Worm (Caenorhabditis elegans) whole organism, young adult: ENCODE results near the gene F15A8.1.

Experiments used
- B0261.1 ChIP-seq: sonication (generic microtip); optimal IDR thresholded peaks from 2 replicates; lab custom pipeline; 2016; ENCODE audit warnings: mild to moderate bottlenecking, missing genetic modification characterization, moderate library complexity, missing compliant biosample characterization
- D2030.7 ChIP-seq: fragments of 200-800 bp; sonication (Bioruptor generic); IDR thresholded peaks from 2 replicates; pipeline ENCODE4 v1.3.6; 2022; ENCODE audit warnings: missing genetic modification reagents, missing genetic modification characterization, missing compliant biosample characterization
- F10E7.11 ChIP-seq: sonication (generic microtip); optimal IDR thresholded peaks from 2 replicates; lab custom pipeline; 2017; ENCODE audit warnings: mild to moderate bottlenecking, missing genetic modification characterization, moderate library complexity, missing compliant biosample characterization
- F22D6.2 ChIP-seq: sonication (generic microtip); optimal IDR thresholded peaks from 2 replicates; lab custom pipeline; 2016; ENCODE audit warnings: mild to moderate bottlenecking, missing genetic modification characterization, missing compliant biosample characterization
- F37B4.10 ChIP-seq: fragments of 200-800 bp; sonication (Bioruptor generic); IDR thresholded peaks from 2 replicates; pipeline ENCODE4 v1.3.6; 2022; ENCODE audit warnings: missing genetic modification characterization, missing compliant biosample characterization
- F49E8.2 ChIP-seq: sonication (generic microtip); optimal IDR thresholded peaks from 3 replicates; lab custom pipeline; 2017; ENCODE audit warnings: missing genetic modification characterization, mild to moderate bottlenecking, missing compliant biosample characterization, antibody characterized with exemption, moderate library complexity; ENCODE audit not compliant: insufficient read depth
- F57C9.4 ChIP-seq: sonication (generic microtip); optimal IDR thresholded peaks from 2 replicates; lab custom pipeline; 2017; ENCODE audit warnings: mild to moderate bottlenecking, missing genetic modification characterization, missing compliant biosample characterization
- aptf-2 ChIP-seq: fragments of 200-800 bp; sonication (Bioruptor generic); conservative IDR thresholded peaks from 2 replicates; pipeline ENCODE4 v1.3.6; 2022; ENCODE audit warnings: missing genetic modification reagents, missing genetic modification characterization, missing compliant biosample characterization
- aptf-3 ChIP-seq: fragments of 200-800 bp; sonication (Bioruptor generic); IDR thresholded peaks from 2 replicates; pipeline ENCODE4 v1.3.6; 2022; ENCODE audit warnings: missing genetic modification characterization, missing compliant biosample characterization
- attf-6 ChIP-seq: fragments of 200-800 bp; sonication (Bioruptor generic); IDR thresholded peaks from 2 replicates; pipeline ENCODE4 v1.3.6; 2022; ENCODE audit warnings: missing genetic modification reagents, missing genetic modification characterization, missing compliant biosample characterization
- ccch-3 ChIP-seq: fragments of 200-800 bp; sonication (Bioruptor generic); optimal IDR thresholded peaks from 2 replicates; lab custom pipeline; 2018; ENCODE audit warnings: mild to moderate bottlenecking, missing genetic modification characterization, missing compliant biosample characterization
- ceh-100 ChIP-seq: fragments of 200-800 bp; sonication (Bioruptor generic); IDR thresholded peaks from 2 replicates; pipeline ENCODE4 v1.3.6; 2022; ENCODE audit warnings: missing genetic modification reagents, missing genetic modification characterization, missing compliant biosample characterization
- ceh-27 ChIP-seq: fragments of 200-800 bp; sonication (Bioruptor generic); optimal IDR thresholded peaks from 2 replicates; lab custom pipeline; 2018; ENCODE audit warnings: mild to moderate bottlenecking, missing genetic modification characterization, moderate library complexity, missing compliant biosample characterization
- chd-7 ChIP-seq: sonication (generic microtip); optimal IDR thresholded peaks from 2 replicates; lab custom pipeline; 2016; ENCODE audit warnings: mild to moderate bottlenecking, missing genetic modification characterization, moderate library complexity, missing compliant biosample characterization
- dpl-1 ChIP-seq: fragments of 150-350 bp; optimal IDR thresholded peaks from 2 replicates; lab custom pipeline; 2014; ENCODE audit warnings: missing biosample characterization, missing genetic modification reagents, missing genetic modification characterization
- efl-1 ChIP-seq: fragments of 150-350 bp; optimal IDR thresholded peaks from 2 replicates; lab custom pipeline; 2014; ENCODE audit warnings: missing biosample characterization, missing genetic modification reagents, missing genetic modification characterization
- egl-18 ChIP-seq: fragments of 200-800 bp; sonication (Bioruptor generic); IDR thresholded peaks from 2 replicates; pipeline ENCODE4 v1.3.6; 2022; ENCODE audit warnings: missing genetic modification reagents, missing genetic modification characterization, missing compliant biosample characterization
- egl-44 ChIP-seq: fragments of 200-800 bp; sonication (Bioruptor generic); IDR thresholded peaks from 2 replicates; pipeline ENCODE4 v1.3.6; 2022; ENCODE audit warnings: missing genetic modification reagents, missing genetic modification characterization, missing compliant biosample characterization
- egrh-3 ChIP-seq: fragments of 200-800 bp; sonication (Bioruptor generic); IDR thresholded peaks from 2 replicates; pipeline ENCODE4 v1.3.6; 2022; ENCODE audit warnings: missing genetic modification reagents, missing genetic modification characterization, missing compliant biosample characterization
- fkh-3 ChIP-seq: sonication (generic microtip); optimal IDR thresholded peaks from 2 replicates; lab custom pipeline; 2016; ENCODE audit warnings: mild to moderate bottlenecking, missing genetic modification characterization, missing compliant biosample characterization
- hlh-26 ChIP-seq: fragments of 200-800 bp; sonication (Bioruptor generic); conservative IDR thresholded peaks from 2 replicates; pipeline ENCODE4 v1.3.6; 2022; ENCODE audit warnings: missing genetic modification reagents, missing genetic modification characterization, missing compliant biosample characterization
- hmg-1.2 ChIP-seq: fragments of 200-800 bp; sonication (Bioruptor generic); IDR thresholded peaks from 2 replicates; pipeline ENCODE4 v1.3.6; 2022; ENCODE audit warnings: missing genetic modification reagents, missing genetic modification characterization, missing compliant biosample characterization
- lag-1 ChIP-seq: fragments of 200-800 bp; sonication (Bioruptor generic); IDR thresholded peaks from 2 replicates; pipeline ENCODE4 v1.3.6; 2022; ENCODE audit warnings: missing genetic modification reagents, missing genetic modification characterization, missing compliant biosample characterization
- let-607 ChIP-seq, 2 experiments: fragments of 200-800 bp in 1 of 2; sonication (Bioruptor generic) in 1 of 2; sonication (generic microtip) in 1 of 2; optimal IDR thresholded peaks; 2 replicates each; lab custom pipeline; 2016 to 2018; ENCODE audit warnings: mild to moderate bottlenecking in 2 of 2, missing compliant biosample characterization in 2 of 2, missing genetic modification characterization in 2 of 2, moderate library complexity in 2 of 2, missing genotype in 1 of 2
- lin-26 ChIP-seq: fragments of 200-800 bp; sonication (Bioruptor generic); IDR thresholded peaks from 2 replicates; pipeline ENCODE4 v1.3.6; 2022; ENCODE audit warnings: missing genetic modification reagents, missing genetic modification characterization, missing compliant biosample characterization
- lsl-1 ChIP-seq: fragments of 200-800 bp; sonication (Bioruptor generic); optimal IDR thresholded peaks from 2 replicates; lab custom pipeline; 2018; ENCODE audit warnings: mild to moderate bottlenecking, missing genetic modification characterization, moderate library complexity, missing compliant biosample characterization
- madf-10 ChIP-seq: sonication (generic microtip); optimal IDR thresholded peaks from 2 replicates; lab custom pipeline; 2016; ENCODE audit warnings: mild to moderate bottlenecking, missing genetic modification characterization, missing compliant biosample characterization
- madf-3 ChIP-seq: fragments of 200-800 bp; sonication (Bioruptor generic); IDR thresholded peaks from 2 replicates; pipeline ENCODE4 v1.3.6; 2022; ENCODE audit warnings: missing genetic modification reagents, missing genetic modification characterization, missing compliant biosample characterization
- madf-6 ChIP-seq: fragments of 200-800 bp; sonication (Bioruptor generic); IDR thresholded peaks from 2 replicates; pipeline ENCODE4 v1.3.6; 2022; ENCODE audit warnings: missing genetic modification reagents, missing genetic modification characterization, missing compliant biosample characterization
- madf-8 ChIP-seq: fragments of 200-800 bp; sonication (Bioruptor generic); conservative IDR thresholded peaks from 2 replicates; pipeline ENCODE4 v1.3.6; 2022; ENCODE audit warnings: missing genetic modification reagents, missing genetic modification characterization, missing compliant biosample characterization
- mes-4 ChIP-seq: sonication (generic microtip); optimal IDR thresholded peaks from 2 replicates; lab custom pipeline; 2016; ENCODE audit warnings: missing genotype, missing genetic modification characterization, missing compliant biosample characterization
- mxl-1 ChIP-seq: sonication (generic microtip); optimal IDR thresholded peaks from 2 replicates; lab custom pipeline; 2016; ENCODE audit warnings: missing genetic modification characterization, missing compliant biosample characterization
- nfya-1 ChIP-seq: sonication (generic microtip); optimal IDR thresholded peaks from 2 replicates; lab custom pipeline; 2017; ENCODE audit warnings: antibody characterized with exemption, missing compliant biosample characterization, missing genetic modification characterization, borderline replicate concordance; ENCODE audit not compliant: insufficient read depth
- nhr-90 ChIP-seq: sonication (generic microtip); optimal IDR thresholded peaks from 2 replicates; lab custom pipeline; 2016; ENCODE audit warnings: missing genotype, mild to moderate bottlenecking, missing genetic modification characterization, missing compliant biosample characterization
- pbrm-1 ChIP-seq: fragments of 200-800 bp; sonication (Bioruptor generic); IDR thresholded peaks from 2 replicates; pipeline ENCODE4 v1.3.6; 2022; ENCODE audit warnings: missing genetic modification reagents, missing genetic modification characterization, missing compliant biosample characterization
- sdz-38 ChIP-seq: sonication (generic microtip); optimal IDR thresholded peaks from 2 replicates; lab custom pipeline; 2016; ENCODE audit warnings: missing genotype, missing genetic modification characterization, missing compliant biosample characterization
- sea-2 ChIP-seq: fragments of 200-800 bp; sonication (Bioruptor generic); IDR thresholded peaks from 2 replicates; pipeline ENCODE4 v1.3.6; 2022; ENCODE audit warnings: missing genetic modification characterization, missing compliant biosample characterization
- snpc-3.4 ChIP-seq: sonication (generic microtip); optimal IDR thresholded peaks from 2 replicates; lab custom pipeline; 2017; ENCODE audit warnings: missing genetic modification characterization, mild to moderate bottlenecking, missing compliant biosample characterization, antibody characterized with exemption, moderate library complexity, missing genotype, missing genetic modification reagents
- somi-1 ChIP-seq: fragments of 200-800 bp; sonication (Bioruptor generic); optimal IDR thresholded peaks from 2 replicates; lab custom pipeline; 2018; ENCODE audit warnings: mild to moderate bottlenecking, missing genetic modification characterization, missing compliant biosample characterization
- unc-130 ChIP-seq: sonication (generic microtip); optimal IDR thresholded peaks from 2 replicates; lab custom pipeline; 2016; ENCODE audit warnings: missing genetic modification reagents, missing genetic modification characterization, missing compliant biosample characterization
- xnd-1 ChIP-seq: sonication (generic microtip); optimal IDR thresholded peaks from 2 replicates; lab custom pipeline; 2016; ENCODE audit warnings: missing genotype, missing genetic modification reagents, missing genetic modification characterization, missing compliant biosample characterization
- zfh-2 ChIP-seq: fragments of 200-800 bp; sonication (Bioruptor generic); conservative IDR thresholded peaks from 2 replicates; pipeline ENCODE4 v1.3.6; 2022; ENCODE audit warnings: missing genetic modification reagents, missing genetic modification characterization, missing compliant biosample characterization
- zim-3 ChIP-seq: sonication (generic microtip); optimal IDR thresholded peaks from 2 replicates; lab custom pipeline; 2017; ENCODE audit warnings: mild to moderate bottlenecking, missing genetic modification characterization, moderate library complexity, missing compliant biosample characterization
- ztf-3 ChIP-seq: fragments of 200-800 bp; sonication (Bioruptor generic); optimal IDR thresholded peaks from 2 replicates; lab custom pipeline; 2018; ENCODE audit warnings: mild to moderate bottlenecking, missing genetic modification characterization, missing compliant biosample characterization
- ztf-6 ChIP-seq: fragments of 200-800 bp; sonication (Bioruptor generic); IDR thresholded peaks from 2 replicates; pipeline ENCODE4 v1.3.6; 2022; ENCODE audit warnings: missing genetic modification reagents, missing genetic modification characterization, missing compliant biosample characterization

The F15A8.1 gene

DNA sequence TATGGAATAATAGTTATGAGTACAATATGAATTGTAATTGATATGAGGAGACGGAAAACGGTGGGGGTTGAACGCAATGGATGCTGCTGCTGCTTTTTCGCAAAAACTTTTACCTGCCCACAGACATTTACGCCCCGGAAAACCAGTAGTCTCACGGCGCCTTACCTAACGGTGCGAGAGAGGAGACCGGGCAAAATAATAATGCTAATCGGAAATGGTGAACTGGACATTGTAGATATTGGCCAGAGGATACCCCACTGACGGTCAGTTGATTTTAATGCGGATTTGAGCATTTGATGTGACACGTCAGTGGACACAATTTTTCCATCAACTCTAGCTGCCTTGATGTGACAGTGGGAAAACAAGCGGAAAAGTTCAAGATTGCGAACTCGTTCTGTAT, 7.5 kb downstream of the F15A8.1 start, which contains the start of gene mltn-13:
Gene mltn-13 (minus strand): TSS at position 101 of the 400 bp plus-strand sequence.
- TF ChIP-seq fkh-3 (tag; lab: Kevin White, UChicago), result no peak
- 0 out of 2 replicates have a peak, but pooled peaks have one; percentile 14 for TF ChIP-seq F37B4.10 (GFP tag; lab: Robert Waterston, UW)
- TF ChIP-seq lag-1 (GFP tag; lab: Robert Waterston, UW), result no peak
- TF ChIP-seq zfh-2 (GFP tag; lab: Robert Waterston, UW), result 0 out of 2 replicates have a peak, but pooled peaks have one; percentile 10
- no peak for TF ChIP-seq F10E7.11 (tag; lab: Kevin White, UChicago)
- no peak for TF ChIP-seq ccch-3 (GFP tag; lab: Kevin White, UChicago)

- TF ChIP-seq madf-6 (GFP tag; lab: Robert Waterston, UW) (peak; percentile 54), madf-8 (GFP tag; lab: Robert Waterston, UW) (peak; percentile 16; the same call in 1 of the 2 replicates), aptf-3 (GFP tag; lab: Robert Waterston, UW) (0 out of 2 replicates have a peak, but pooled peaks have one; percentile 62), zim-3 (tag; lab: Kevin White, UChicago) (no peak), efl-1 (GFP tag; lab: Kevin White, UChicago) (peak; percentile 70), somi-1 (GFP tag; lab: Kevin White, UChicago) (no peak), unc-130 (GFP tag; lab: Kevin White, UChicago) (no peak), aptf-2 (peak; percentile 94)
These were observed 11.2 kb downstream of the F15A8.1 start for ce11 chrX:4451936-4452335.

ce11 chrX:4453101-4453500, 12.4 kb downstream of the F15A8.1 start:
- TF ChIP-seq B0261.1 (peak; percentile 83), ceh-27 (GFP tag; lab: Kevin White, UChicago) (no peak), F22D6.2 (no peak), chd-7 (tag; lab: Kevin White, UChicago) (no peak), madf-3 (GFP tag; lab: Robert Waterston, UW) (no peak), nfya-1 (no peak), snpc-3.4 (no peak), ztf-3 (GFP tag; lab: Kevin White, UChicago) (no peak), egl-18 (no peak), zim-3 (tag; lab: Kevin White, UChicago) (no peak), dpl-1 (GFP tag; lab: Kevin White, UChicago) (no peak), sea-2 (GFP tag; lab: Robert Waterston, UW) (no peak), madf-10 (tag; lab: Kevin White, UChicago) (peak; percentile 31), attf-6 (no peak), somi-1 (GFP tag; lab: Kevin White, UChicago) (no peak), let-607 (tag; optimal IDR thresholded peaks at IDR 0.05; lab: Kevin White, UChicago) (peak in 1 of 2 experiments; percentile 34), mxl-1 (tag; lab: Kevin White, UChicago) (no peak), lsl-1 (GFP tag; lab: Kevin White, UChicago) (no peak), pbrm-1 (GFP tag; lab: Robert Waterston, UW) (peak; percentile 65; the same call in 1 of the 2 replicates), lin-26 (GFP tag; lab: Robert Waterston, UW) (peak; percentile 88), nhr-90 (tag; lab: Kevin White, UChicago) (peak; percentile 67), ztf-6 (GFP tag; lab: Robert Waterston, UW) (no peak), hmg-1.2 (peak; percentile 64), F57C9.4 (no peak), egl-44 (GFP tag; lab: Robert Waterston, UW) (peak; percentile 75; the same call in 1 of the 2 replicates), F49E8.2 (tag; lab: Kevin White, UChicago) (peak; percentile 33), hlh-26 (no peak), mes-4 (no peak), xnd-1 (tag; lab: Kevin White, UChicago) (no peak), egrh-3 (GFP tag; lab: Robert Waterston, UW) (no peak), fkh-3 (tag; lab: Kevin White, UChicago) (peak; percentile 16), D2030.7 (peak; percentile 68), ceh-100 (no peak), sdz-38 (no peak), F37B4.10 (GFP tag; lab: Robert Waterston, UW) (no peak)
